Worm (Caenorhabditis elegans): Measurements from ENCODE around the gene Y34B4A.2.
A peak's percentile ranks its signal among the peaks of the same experiment; 100 is the strongest.

Gene Y34B4A.2

DNA sequence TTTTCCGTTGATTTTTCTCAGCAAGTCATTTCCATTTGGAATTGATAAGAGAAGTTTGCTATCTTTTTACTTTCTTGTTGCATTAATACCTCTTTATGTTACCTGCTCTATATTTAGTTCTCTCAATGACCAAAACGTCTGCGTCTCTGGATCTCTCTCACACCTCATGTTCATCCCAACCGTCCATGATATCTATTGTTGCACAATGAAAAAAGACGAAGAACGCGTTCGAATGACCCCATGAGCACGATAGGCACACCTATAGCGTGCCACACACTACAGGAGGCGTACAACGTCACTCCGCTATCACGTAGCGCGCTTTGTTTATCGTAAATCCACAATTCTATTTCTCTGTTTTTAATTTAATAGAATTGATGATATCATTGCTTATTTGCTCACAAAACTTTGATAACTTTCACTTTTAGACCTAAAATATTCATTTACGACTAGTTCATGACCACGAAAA is at the start of gene Y34B4A.2:
Gene Y34B4A.2, plus strand, starts transcription at position 328 of the 466 bp plus-strand sequence.
- TF ChIP-seq nhr-12 (tag; optimal IDR thresholded peaks at IDR 0.05), result no peak
- TF ChIP-seq sem-4 (tag; optimal IDR thresholded peaks at IDR 0.05), result no peak
- no peak for TF ChIP-seq nhr-77 (tag; optimal IDR thresholded peaks at IDR 0.05)
- no peak for TF ChIP-seq nhr-11 (tag; optimal IDR thresholded peaks at IDR 0.05)
- no peak for TF ChIP-seq ceh-82 (tag; optimal IDR thresholded peaks at IDR 0.05)
- peak; percentile 51 for TF ChIP-seq crh-2 (tag; optimal IDR thresholded peaks at IDR 0.05)
- no peak for TF ChIP-seq ztf-11 (tag; optimal IDR thresholded peaks at IDR 0.05)
- TF ChIP-seq sma-9 (GFP tag; optimal IDR thresholded peaks at IDR 0.05), result peak; percentile 55
- TF ChIP-seq sma-9 (tag; optimal IDR thresholded peaks at IDR 0.05), result no peak
- no peak for TF ChIP-seq nhr-10 (tag; optimal IDR thresholded peaks at IDR 0.05)
- TF ChIP-seq mbf-1 (tag; optimal IDR thresholded peaks at IDR 0.05), result no peak
- TF ChIP-seq R02D3.7 (tag; optimal IDR thresholded peaks at IDR 0.05), result peak; percentile 84
- TF ChIP-seq elt-3 (tag; optimal IDR thresholded peaks at IDR 0.05), result no peak
- no peak for TF ChIP-seq nhr-21 (tag; optimal IDR thresholded peaks at IDR 0.05)
- TF ChIP-seq nhr-25 (tag; optimal IDR thresholded peaks at IDR 0.05), result no peak
- TF ChIP-seq elt-1 (tag; optimal IDR thresholded peaks at IDR 0.05), result no peak
- TF ChIP-seq nhr-6 (tag; optimal IDR thresholded peaks at IDR 0.05), result no peak
- TF ChIP-seq ztf-1 (GFP tag; conservative IDR thresholded peaks at IDR 0.05), result no peak
- peak; percentile 37 for TF ChIP-seq unc-55 (GFP tag; optimal IDR thresholded peaks at IDR 0.05)
- TF ChIP-seq lsy-2 (tag; optimal IDR thresholded peaks at IDR 0.05), result no peak
- no peak for TF ChIP-seq snpc-4 (tag; optimal IDR thresholded peaks at IDR 0.05)
- no peak for TF ChIP-seq mab-5 (tag; optimal IDR thresholded peaks at IDR 0.05)
- TF ChIP-seq lin-13 (GFP tag; optimal IDR thresholded peaks at IDR 0.05), result no peak
- peak; percentile 35 for TF ChIP-seq sma-3 (GFP tag; optimal IDR thresholded peaks at IDR 0.05)
- TF ChIP-seq skn-1 (tag; optimal IDR thresholded peaks at IDR 0.05), result no peak
- no peak for TF ChIP-seq ztf-4 (tag; optimal IDR thresholded peaks at IDR 0.05)
- no peak for TF ChIP-seq alr-1 (tag; optimal IDR thresholded peaks at IDR 0.05)
- TF ChIP-seq F13H6.1 (tag; optimal IDR thresholded peaks at IDR 0.05), result peak; percentile 27
- TF ChIP-seq Y55F3AM.14 (GFP tag; optimal IDR thresholded peaks at IDR 0.05), result no peak
- TF ChIP-seq dmd-4 (tag; optimal IDR thresholded peaks at IDR 0.05), result no peak
- TF ChIP-seq egl-27 (tag; optimal IDR thresholded peaks at IDR 0.05), result no peak
- peak; percentile 54 for TF ChIP-seq nhr-129 (tag; optimal IDR thresholded peaks at IDR 0.05)
- TF ChIP-seq fos-1 (tag; optimal IDR thresholded peaks at IDR 0.05), result peak; percentile 37

DNA sequence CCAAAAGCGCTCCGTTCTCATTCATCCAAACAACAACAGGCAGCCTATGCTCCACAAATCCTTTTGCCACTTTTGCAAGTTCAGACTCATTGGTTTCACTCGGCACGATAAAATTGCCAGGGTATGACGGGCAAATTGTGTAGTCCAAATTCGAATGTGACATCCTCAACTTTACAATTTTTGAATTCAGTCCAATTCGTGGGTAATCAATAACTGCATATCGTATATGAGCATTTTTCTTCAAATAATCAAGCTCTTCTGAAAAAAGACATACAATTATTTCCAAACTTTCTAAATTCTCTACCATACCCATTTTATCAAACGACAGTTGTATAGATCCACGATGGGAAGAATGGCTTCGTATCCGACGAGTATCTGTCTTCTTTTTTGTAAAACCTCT is 41.1 kb upstream of the Y34B4A.2 start:
- TF ChIP-seq gmeb-1 (tag; optimal IDR thresholded peaks at IDR 0.05), result no peak
- TF ChIP-seq sma-3 (GFP tag; optimal IDR thresholded peaks at IDR 0.05), result no peak
- no peak for TF ChIP-seq snpc-4 (tag; optimal IDR thresholded peaks at IDR 0.05)
- no peak for TF ChIP-seq nhr-10 (tag; optimal IDR thresholded peaks at IDR 0.05)
- no peak for TF ChIP-seq nhr-11 (tag; optimal IDR thresholded peaks at IDR 0.05)
- TF ChIP-seq ZK546.5 (tag; optimal IDR thresholded peaks at IDR 0.05), result no peak
- TF ChIP-seq nhr-25 (tag; optimal IDR thresholded peaks at IDR 0.05), result no peak

DNA sequence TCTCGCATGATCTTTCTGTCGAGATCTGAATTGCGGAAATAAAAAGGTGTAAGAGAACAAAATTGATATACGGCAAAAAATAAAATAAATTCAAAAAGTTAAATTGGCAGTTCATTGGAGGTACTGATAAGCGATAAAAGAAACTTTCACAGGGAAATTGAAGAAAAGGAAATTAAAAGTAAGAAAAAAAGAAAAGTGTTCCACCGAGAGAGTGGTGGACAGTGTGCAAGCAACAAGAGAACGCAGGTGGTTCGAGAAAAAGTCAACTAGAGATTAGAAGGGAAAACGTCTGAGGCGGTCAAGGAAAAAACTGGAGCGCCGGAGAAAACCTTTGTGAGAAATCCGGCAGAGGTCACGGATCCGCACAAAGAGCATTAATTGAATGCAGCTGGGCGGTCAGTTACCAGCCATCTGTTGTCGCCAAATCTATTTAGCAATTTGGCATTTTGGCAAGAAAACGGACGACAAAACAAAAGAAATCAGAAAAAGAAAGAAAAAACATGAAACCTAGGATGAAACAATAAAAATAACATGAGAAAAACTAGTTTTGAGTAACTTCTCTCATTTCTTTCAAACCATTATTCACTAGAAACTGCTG is 35.8 kb upstream of the Y34B4A.2 start, which contains the start of gene mtm-5:
Gene mtm-5, minus strand, starts transcription at position 27 of the 598 bp plus-strand sequence.
- no peak for TF ChIP-seq lin-11 (tag; optimal IDR thresholded peaks at IDR 0.05)
- peak; percentile 71 for TF ChIP-seq blmp-1 (tag; optimal IDR thresholded peaks at IDR 0.05; ENCODE audit: insufficient read depth)
- TF ChIP-seq fos-1 (tag; optimal IDR thresholded peaks at IDR 0.05), result peak; percentile 61

DNA sequence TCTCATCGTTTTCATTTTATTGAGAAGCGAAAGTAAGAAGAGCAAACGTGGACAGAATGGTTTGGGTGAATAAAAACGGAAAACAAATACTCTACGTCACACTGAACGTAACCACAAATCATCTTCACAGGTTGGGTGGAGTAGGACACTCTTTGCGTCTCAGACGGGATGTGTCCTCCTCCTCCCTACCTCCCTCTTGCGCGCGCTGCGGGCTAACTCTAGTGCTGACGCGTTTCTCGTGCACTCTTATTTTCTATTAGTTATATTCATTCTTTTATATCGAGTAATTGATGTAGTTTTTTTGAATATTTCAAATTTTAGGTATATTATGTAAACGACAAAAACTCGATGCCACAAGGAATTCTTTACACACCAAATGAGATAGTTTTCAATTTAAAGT is 35.3 kb upstream of the Y34B4A.2 start, which contains the start of gene Y34B4A.7:
Gene Y34B4A.7, plus strand, starts transcription at position 297 of the 400 bp plus-strand sequence.
- no peak for TF ChIP-seq ztf-1 (GFP tag; conservative IDR thresholded peaks at IDR 0.05)
- TF ChIP-seq unc-55 (GFP tag; optimal IDR thresholded peaks at IDR 0.05), result peak; percentile 76
- TF ChIP-seq ama-1 (optimal IDR thresholded peaks at IDR 0.05), result no peak
- TF ChIP-seq sma-9 (GFP tag; optimal IDR thresholded peaks at IDR 0.05), result peak; percentile 81
- no peak for TF ChIP-seq sma-9 (tag; optimal IDR thresholded peaks at IDR 0.05)
- no peak for TF ChIP-seq ztf-4 (tag; optimal IDR thresholded peaks at IDR 0.05)
- peak; percentile 73 for TF ChIP-seq mab-5 (tag; optimal IDR thresholded peaks at IDR 0.05)
- no peak for TF ChIP-seq lin-39 (tag; optimal IDR thresholded peaks at IDR 0.05)
- no peak for TF ChIP-seq mbf-1 (tag; optimal IDR thresholded peaks at IDR 0.05)
- peak; percentile 40 for TF ChIP-seq nhr-129 (tag; optimal IDR thresholded peaks at IDR 0.05)
- TF ChIP-seq snpc-4 (tag; optimal IDR thresholded peaks at IDR 0.05), result peak; percentile 7
- peak; percentile 67 for TF ChIP-seq fos-1 (tag; optimal IDR thresholded peaks at IDR 0.05)
- TF ChIP-seq dmd-4 (tag; optimal IDR thresholded peaks at IDR 0.05), result no peak
- peak; percentile 72 for TF ChIP-seq nhr-25 (tag; optimal IDR thresholded peaks at IDR 0.05)
- no peak for TF ChIP-seq nhr-77 (tag; optimal IDR thresholded peaks at IDR 0.05)
- peak; percentile 75 for TF ChIP-seq crh-2 (tag; optimal IDR thresholded peaks at IDR 0.05)
- TF ChIP-seq lin-13 (GFP tag; optimal IDR thresholded peaks at IDR 0.05), result peak; percentile 61
- TF ChIP-seq egl-27 (tag; optimal IDR thresholded peaks at IDR 0.05), result peak; percentile 1
- no peak for TF ChIP-seq zag-1 (tag; optimal IDR thresholded peaks at IDR 0.05)
- no peak for TF ChIP-seq aly-2 (tag; optimal IDR thresholded peaks at IDR 0.05)
- no peak for TF ChIP-seq peb-1 (tag; optimal IDR thresholded peaks at IDR 0.05)
- TF ChIP-seq skn-1 (tag; optimal IDR thresholded peaks at IDR 0.05), result no peak
- TF ChIP-seq sem-4 (tag; optimal IDR thresholded peaks at IDR 0.05), result peak; percentile 67
- TF ChIP-seq ZK546.5 (tag; optimal IDR thresholded peaks at IDR 0.05), result no peak
- TF ChIP-seq elt-3 (tag; optimal IDR thresholded peaks at IDR 0.05), result no peak
- peak; percentile 11 for TF ChIP-seq lin-11 (tag; optimal IDR thresholded peaks at IDR 0.05)
- peak; percentile 61 for TF ChIP-seq blmp-1 (tag; optimal IDR thresholded peaks at IDR 0.05; ENCODE audit: insufficient read depth)
- no peak for TF ChIP-seq unc-39 (tag; optimal IDR thresholded peaks at IDR 0.05)
- no peak for TF ChIP-seq nhr-23 (tag; optimal IDR thresholded peaks at IDR 0.05)
- TF ChIP-seq R02D3.7 (tag; optimal IDR thresholded peaks at IDR 0.05), result no peak
- no peak for TF ChIP-seq ceh-82 (tag; optimal IDR thresholded peaks at IDR 0.05)
- TF ChIP-seq alr-1 (tag; optimal IDR thresholded peaks at IDR 0.05), result no peak

Measured in whole organism, L2 larva.